Worm (Caenorhabditis elegans): ENCODE results near the gene ppat-1.

DNA sequence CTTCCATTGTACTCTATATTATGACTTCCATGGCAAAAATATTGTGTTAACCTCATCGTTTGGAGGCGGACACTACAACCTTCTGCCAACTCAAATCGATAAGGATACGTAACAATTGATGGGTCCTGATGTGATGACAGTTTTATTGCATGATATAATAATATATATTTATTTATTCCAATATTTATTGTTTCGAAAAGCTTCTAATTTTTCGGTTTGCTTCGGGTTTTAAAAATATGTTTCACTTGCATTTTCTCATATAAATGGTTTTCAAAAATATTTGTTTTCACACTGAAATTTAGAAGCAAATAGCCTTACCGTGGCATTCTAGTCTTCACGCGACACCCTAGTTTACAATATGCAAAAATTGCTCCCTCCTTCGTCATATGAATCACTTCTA, 17.6 kb downstream of the ppat-1 start, which contains the start of gene T04A8.13:
- TF ChIP-seq nhr-2 (tag; optimal IDR thresholded peaks at IDR 0.05) = no peak
- no peak for TF ChIP-seq elt-1 (tag; optimal IDR thresholded peaks at IDR 0.05; ENCODE audit: borderline replicate concordance, insufficient read depth)
- TF ChIP-seq pha-4 (tag; optimal IDR thresholded peaks at IDR 0.05) = no peak
- no peak for TF ChIP-seq mab-5 (tag; optimal IDR thresholded peaks at IDR 0.05)
- no peak for TF ChIP-seq ceh-83 (GFP tag; optimal IDR thresholded peaks at IDR 0.05)
- no peak for TF ChIP-seq mls-2 (tag; optimal IDR thresholded peaks at IDR 0.05)
- TF ChIP-seq ham-2 (GFP tag; optimal IDR thresholded peaks at IDR 0.05) = no peak

Data from whole organism, mixed stage, embryonic.